Fruit fly (Drosophila melanogaster) whole organism, embryonic: ENCODE results near the gene CG12995.

Experiments
- B-H1 ChIP-seq: fragments of 200-800 bp; sonication (Bioruptor generic); IDR thresholded peaks from 3 replicates; pipeline ENCODE4 v1.3.6; 2022; ENCODE audit warnings: missing biosample characterization, missing genetic modification characterization
- BEAF-32 ChIP-seq: fragments of 200-800 bp; sonication (Bioruptor generic); optimal IDR thresholded peaks from 3 replicates; lab custom pipeline; 2017; ENCODE audit warnings: missing biosample characterization, missing genetic modification characterization, mild to moderate bottlenecking, moderate library complexity, missing genetic modification reagents
- Bdp1 ChIP-seq: fragments of 200-800 bp; sonication (Bioruptor generic); optimal IDR thresholded peaks from 3 replicates; lab custom pipeline; 2016; ENCODE audit warnings: missing biosample characterization, missing genetic modification characterization
- Blimp-1 ChIP-seq: fragments of 200-800 bp; sonication (Bioruptor generic); optimal IDR thresholded peaks from 3 replicates; lab custom pipeline; 2018; ENCODE audit warnings: missing biosample characterization, missing genetic modification characterization, mild to moderate bottlenecking, moderate library complexity, missing genetic modification reagents
- BtbVII ChIP-seq: fragments of 200-800 bp; sonication (Bioruptor generic); optimal IDR thresholded peaks from 3 replicates; lab custom pipeline; 2017; ENCODE audit warnings: missing biosample characterization, mild to moderate bottlenecking, missing genetic modification characterization
- CG10366 ChIP-seq: fragments of 200-800 bp; sonication (Bioruptor generic); IDR thresholded peaks from 2 replicates; pipeline ENCODE4 v1.3.6; 2022; ENCODE audit warnings: missing biosample characterization, missing genetic modification characterization
- CG10654 ChIP-seq: fragments of 200-800 bp; sonication (Bioruptor generic); optimal IDR thresholded peaks from 2 replicates; lab custom pipeline; 2016; ENCODE audit warnings: missing biosample characterization, missing genetic modification characterization
- CG10979 ChIP-seq: fragments of 200-800 bp; sonication (Bioruptor generic); optimal IDR thresholded peaks from 2 replicates; lab custom pipeline; 2018; ENCODE audit warnings: missing biosample characterization, mild to moderate bottlenecking, missing genetic modification characterization, moderate library complexity
- CG11504 ChIP-seq: fragments of 200-800 bp; sonication (Bioruptor generic); optimal IDR thresholded peaks from 3 replicates; lab custom pipeline; 2019; ENCODE audit warnings: missing biosample characterization, mild to moderate bottlenecking, missing genetic modification characterization, moderate library complexity
- CG12155 ChIP-seq: fragments of 200-800 bp; sonication (Bioruptor generic); optimal IDR thresholded peaks from 3 replicates; lab custom pipeline; 2016; ENCODE audit warnings: missing biosample characterization, missing genetic modification characterization
- CG12659 ChIP-seq: fragments of 200-800 bp; sonication (Bioruptor generic); optimal IDR thresholded peaks from 3 replicates; lab custom pipeline; 2017; ENCODE audit warnings: mild to moderate bottlenecking, missing biosample characterization, missing genetic modification reagents, missing genetic modification characterization
- CG15696 ChIP-seq: fragments of 200-800 bp; sonication (Bioruptor generic); optimal IDR thresholded peaks from 2 replicates; lab custom pipeline; 2019; ENCODE audit warnings: missing biosample characterization, mild to moderate bottlenecking, missing genetic modification characterization, moderate library complexity
- CG16863 ChIP-seq: fragments of 200-800 bp; sonication (Bioruptor generic); optimal IDR thresholded peaks from 3 replicates; lab custom pipeline; 2016; ENCODE audit warnings: missing biosample characterization, missing genetic modification characterization
- CG17612 ChIP-seq: fragments of 200-800 bp; sonication (Bioruptor generic); IDR thresholded peaks from 2 replicates; pipeline ENCODE4 v1.3.6; 2022; ENCODE audit warnings: missing biosample characterization, missing genetic modification characterization
- CG1792 ChIP-seq: fragments of 200-800 bp; sonication (Bioruptor generic); optimal IDR thresholded peaks from 2 replicates; lab custom pipeline; 2016; ENCODE audit warnings: missing biosample characterization, missing genetic modification characterization
- CG18011 ChIP-seq: fragments of 200-800 bp; sonication (Bioruptor generic); optimal IDR thresholded peaks from 2 replicates; lab custom pipeline; 2017; ENCODE audit warnings: missing biosample characterization, missing genetic modification characterization, mild to moderate bottlenecking, moderate library complexity, missing genotype
- CG18262 ChIP-seq: fragments of 200-800 bp; optimal IDR thresholded peaks from 3 replicates; lab custom pipeline; 2019; ENCODE audit warnings: missing biosample characterization, mild to moderate bottlenecking, missing genetic modification characterization, moderate library complexity
- CG2678 ChIP-seq: fragments of 200-800 bp; sonication (Bioruptor generic); optimal IDR thresholded peaks from 3 replicates; lab custom pipeline; 2019; ENCODE audit warnings: missing biosample characterization, mild to moderate bottlenecking, missing genetic modification characterization, moderate library complexity
- CG2712 ChIP-seq: fragments of 200-800 bp; optimal IDR thresholded peaks from 3 replicates; lab custom pipeline; 2019; ENCODE audit warnings: missing biosample characterization, mild to moderate bottlenecking, missing genetic modification characterization, moderate library complexity
- CG32532 ChIP-seq: fragments of 200-800 bp; sonication (Bioruptor generic); IDR thresholded peaks from 2 replicates; pipeline ENCODE4 v1.3.6; 2022; ENCODE audit warnings: missing biosample characterization, missing genetic modification characterization
- CG3281 ChIP-seq: fragments of 200-800 bp; sonication (Bioruptor generic); optimal IDR thresholded peaks from 3 replicates; lab custom pipeline; 2017; ENCODE audit warnings: missing biosample characterization, mild to moderate bottlenecking, missing genetic modification characterization
- CG6272 ChIP-seq: fragments of 200-800 bp; sonication (Bioruptor generic); IDR thresholded peaks from 2 replicates; pipeline ENCODE4 v1.3.6; 2022; ENCODE audit warnings: missing biosample characterization, missing genetic modification characterization
- CG7786 ChIP-seq: fragments of 200-800 bp; sonication (Bioruptor generic); optimal IDR thresholded peaks from 2 replicates; lab custom pipeline; 2016; ENCODE audit warnings: missing biosample characterization, missing genetic modification characterization
- Camta ChIP-seq: fragments of 200-800 bp; sonication (Bioruptor generic); optimal IDR thresholded peaks from 2 replicates; lab custom pipeline; 2016; ENCODE audit warnings: missing biosample characterization, missing genetic modification characterization
- CoRest ChIP-seq: fragments of 200-800 bp; sonication (Bioruptor generic); optimal IDR thresholded peaks from 3 replicates; lab custom pipeline; 2018; ENCODE audit warnings: missing biosample characterization, mild to moderate bottlenecking, missing genetic modification characterization, moderate library complexity
- D19A ChIP-seq: fragments of 200-800 bp; optimal IDR thresholded peaks from 3 replicates; lab custom pipeline; 2019; ENCODE audit warnings: missing biosample characterization, mild to moderate bottlenecking, missing genetic modification characterization, moderate library complexity
- Dref ChIP-seq: fragments of 200-800 bp; sonication (Bioruptor generic); IDR thresholded peaks from 2 replicates; pipeline ENCODE4 v1.3.6; 2022; ENCODE audit warnings: missing biosample characterization, missing genetic modification characterization
- HLH3B ChIP-seq: fragments of 200-800 bp; sonication (Bioruptor generic); IDR thresholded peaks from 2 replicates; pipeline ENCODE4 v1.3.6; 2022; ENCODE audit warnings: missing biosample characterization, missing genetic modification characterization
- HLH54F ChIP-seq: fragments of 200-800 bp; sonication (Bioruptor generic); optimal IDR thresholded peaks from 3 replicates; lab custom pipeline; 2016; ENCODE audit warnings: missing biosample characterization, missing genetic modification characterization
- Hr39 ChIP-seq: fragments of >200 bp; optimal IDR thresholded peaks from 2 replicates; lab custom pipeline; 2017
- Hr78 ChIP-seq, 2 experiments: fragments of 200-800 bp in 1 of 2; fragments of >200 bp in 1 of 2; sonication (Bioruptor generic) in 1 of 2; optimal IDR thresholded peaks; 2 replicates each; lab custom pipeline; 2017 to 2019; ENCODE audit warnings: missing biosample characterization in 2 of 2, missing genetic modification characterization in 2 of 2, mild to moderate bottlenecking in 1 of 2, moderate library complexity in 1 of 2
- NFAT ChIP-seq: fragments of 200-800 bp; sonication (Bioruptor generic); IDR thresholded peaks from 2 replicates; pipeline ENCODE4 v1.3.6; 2022; ENCODE audit warnings: missing biosample characterization, missing genetic modification characterization
- NfI ChIP-seq: fragments of 200-800 bp; sonication (Bioruptor generic); optimal IDR thresholded peaks from 3 replicates; lab custom pipeline; 2018; ENCODE audit warnings: missing biosample characterization, mild to moderate bottlenecking, missing genetic modification characterization, moderate library complexity
- Rfx ChIP-seq: fragments of 200-800 bp; sonication (Bioruptor generic); IDR thresholded peaks from 2 replicates; pipeline ENCODE4 v1.3.6; 2022; ENCODE audit warnings: missing biosample characterization, missing genetic modification characterization
- al ChIP-seq: fragments of 200-800 bp; sonication (Bioruptor generic); IDR thresholded peaks from 2 replicates; pipeline ENCODE4 v1.3.6; 2022; ENCODE audit warnings: missing biosample characterization, missing genetic modification characterization
- ash1 ChIP-seq: fragments of 200-800 bp; sonication (Bioruptor generic); optimal IDR thresholded peaks from 2 replicates; lab custom pipeline; 2018; ENCODE audit warnings: missing biosample characterization, mild to moderate bottlenecking, missing genetic modification characterization
- cad ChIP-seq: fragments of >200 bp; optimal IDR thresholded peaks from 2 replicates; lab custom pipeline; 2017; ENCODE audit warnings: missing biosample characterization, missing genetic modification characterization
- dmrt99B ChIP-seq: fragments of 200-800 bp; sonication (Bioruptor generic); optimal IDR thresholded peaks from 2 replicates; lab custom pipeline; 2018; ENCODE audit warnings: missing biosample characterization, mild to moderate bottlenecking, missing genetic modification characterization, moderate library complexity
- gcm2 ChIP-seq: fragments of 200-800 bp; sonication (Bioruptor generic); optimal IDR thresholded peaks from 2 replicates; lab custom pipeline; 2016; ENCODE audit warnings: missing biosample characterization, missing genetic modification characterization
- gro ChIP-seq: fragments of 200-800 bp; sonication (Bioruptor generic); optimal IDR thresholded peaks from 2 replicates; lab custom pipeline; 2016; ENCODE audit warnings: missing biosample characterization, missing genetic modification characterization
- gt ChIP-seq: fragments of 200-800 bp; sonication (Bioruptor generic); IDR thresholded peaks from 2 replicates; pipeline ENCODE4 v1.3.6; 2022; ENCODE audit warnings: missing biosample characterization, missing genetic modification characterization
- her ChIP-seq: fragments of 200-800 bp; sonication (Bioruptor generic); optimal IDR thresholded peaks from 2 replicates; lab custom pipeline; 2016; ENCODE audit warnings: missing biosample characterization, missing genetic modification characterization
- jumu ChIP-seq: fragments of 200-800 bp; sonication (Bioruptor generic); optimal IDR thresholded peaks from 3 replicates; lab custom pipeline; 2016; ENCODE audit warnings: missing biosample characterization, missing genetic modification characterization
- klu ChIP-seq: fragments of 200-800 bp; sonication (Bioruptor generic); IDR thresholded peaks from 2 replicates; pipeline ENCODE4 v1.3.6; 2022; ENCODE audit warnings: missing biosample characterization, missing genetic modification characterization
- lov ChIP-seq, 2 experiments: fragments of 200-800 bp in 1 of 2; fragments of >200 bp in 1 of 2; sonication (Bioruptor generic) in 1 of 2; IDR thresholded peaks in 1 of 2; optimal IDR thresholded peaks in 1 of 2; 2 replicates in 1 of 2; 3 replicates in 1 of 2; pipeline versions ENCODE4 v1.3.6 to Lab custom; 2017 to 2022; ENCODE audit warnings: missing biosample characterization in 1 of 2, missing genetic modification characterization in 1 of 2
- pan ChIP-seq, 4 experiments: fragments of >200 bp in 3 of 4; fragments of 200-800 bp in 1 of 4; sonication (Bioruptor generic) in 1 of 4; optimal IDR thresholded peaks in 3 of 4; IDR thresholded peaks in 1 of 4; 2 replicates each; pipeline versions ENCODE4 v1.3.6 to Lab custom; 2017 to 2022; ENCODE audit warnings: missing biosample characterization in 2 of 4, missing genetic modification characterization in 2 of 4, mixed read lengths in 1 of 4
- phol ChIP-seq: fragments of 200-800 bp; sonication (Bioruptor generic); optimal IDR thresholded peaks from 3 replicates; lab custom pipeline; 2018; ENCODE audit warnings: missing biosample characterization, mild to moderate bottlenecking, missing genetic modification characterization, moderate library complexity
- sens ChIP-seq: fragments of 200-800 bp; sonication (Bioruptor generic); peaks from one replicate; lab custom pipeline; 2016; ENCODE audit warnings: missing biosample characterization, missing genetic modification characterization
- sob ChIP-seq: fragments of 200-800 bp; sonication (Bioruptor generic); IDR thresholded peaks from 2 replicates; pipeline ENCODE4 v1.3.6; 2022; ENCODE audit warnings: missing biosample characterization, missing genetic modification characterization
- tx ChIP-seq: fragments of 200-800 bp; sonication (Bioruptor generic); optimal IDR thresholded peaks from 2 replicates; lab custom pipeline; 2016; ENCODE audit warnings: missing biosample characterization, missing genetic modification characterization

CG12995 gene

dm6 chrX:17176542-17176941, 33.3 kb downstream of the CG12995 start (continued):
- no peak for TF ChIP-seq gt (GFP tag; lab: Robert Waterston, UW)
- peak; percentile 64 for TF ChIP-seq CG10366 (GFP tag; lab: Robert Waterston, UW)
- TF ChIP-seq CG18262 (tag; lab: Kevin White, UChicago), result peak; percentile 45
- no peak for TF ChIP-seq lov (optimal IDR thresholded peaks at IDR 0.05; lab: Kevin White, UChicago)
- peak; percentile 42; the same call in 1 of the 3 replicates for TF ChIP-seq lov (GFP tag; IDR thresholded peaks at IDR 0.05; lab: Robert Waterston, UW)
- TF ChIP-seq CG6272 (GFP tag; lab: Robert Waterston, UW), result peak; percentile 37; the same call in 1 of the 2 replicates
- peak; percentile 25 for TF ChIP-seq CG16863 (GFP tag; lab: Kevin White, UChicago)
- peak; percentile 11 for TF ChIP-seq gcm2 (GFP tag; lab: Kevin White, UChicago)
- TF ChIP-seq Bdp1, result no peak
- peak; percentile 52 for TF ChIP-seq CG2712 (tag; lab: Kevin White, UChicago)
- no peak for TF ChIP-seq CG17612 (GFP tag; lab: Robert Waterston, UW)
- peak; percentile 9 for TF ChIP-seq CG12659
- TF ChIP-seq CG12155 (GFP tag; lab: Kevin White, UChicago), result no peak
- TF ChIP-seq CG10979, result no peak
- TF ChIP-seq CG18011 (GFP tag; lab: Kevin White, UChicago), result no peak
- no peak for TF ChIP-seq Hr39 (lab: Kevin White, UChicago)
- peak; percentile 7 for TF ChIP-seq gro (GFP tag; lab: Kevin White, UChicago)
- no peak for TF ChIP-seq CG15696 (tag; lab: Kevin White, UChicago)
- no peak for TF ChIP-seq CG1792 (GFP tag; lab: Kevin White, UChicago)
- TF ChIP-seq her (GFP tag; lab: Kevin White, UChicago), result peak; percentile 27
- 0 out of 2 replicates have a peak, but pooled peaks have one; percentile 22 for TF ChIP-seq al (GFP tag; lab: Robert Waterston, UW)
- TF ChIP-seq CG32532 (GFP tag; lab: Robert Waterston, UW), result peak; percentile 71
- TF ChIP-seq klu (GFP tag; lab: Robert Waterston, UW), result peak; percentile 40; the same call in 1 of the 2 replicates
- TF ChIP-seq BtbVII (GFP tag; lab: Kevin White, UChicago), result no peak
- TF ChIP-seq Dref (GFP tag; lab: Robert Waterston, UW), result no peak
- peak; percentile 30; the same call in 2 of the 3 replicates for TF ChIP-seq B-H1 (GFP tag; lab: Robert Waterston, UW)
- peak; percentile 65 for TF ChIP-seq CG11504
- peak; percentile 4 for TF ChIP-seq jumu (GFP tag; lab: Kevin White, UChicago)
- peak; percentile 52 for TF ChIP-seq NfI (GFP tag; lab: Kevin White, UChicago)
- peak; percentile 35 for TF ChIP-seq CG7786 (GFP tag; lab: Kevin White, UChicago)
- peak; percentile 6 for TF ChIP-seq tx (GFP tag; lab: Kevin White, UChicago)
- no peak for TF ChIP-seq pan (optimal IDR thresholded peaks at IDR 0.05; lab: Kevin White, UChicago)
- TF ChIP-seq pan (GFP tag; optimal IDR thresholded peaks at IDR 0.05 in 1 of 2, IDR thresholded peaks at IDR 0.05 in 1 of 2), result peak in 1 of 2 experiments; percentile 74
- TF ChIP-seq Blimp-1 (GFP tag; lab: Kevin White, UChicago), result peak; percentile 53
- no peak for TF ChIP-seq Hr78 (GFP tag; optimal IDR thresholded peaks at IDR 0.05; lab: Kevin White, UChicago)
- TF ChIP-seq CG3281 (GFP tag; lab: Kevin White, UChicago), result peak; percentile 27
- peak; percentile 40 for TF ChIP-seq CoRest (tag; lab: Kevin White, UChicago)
- TF ChIP-seq NFAT (GFP tag; lab: Robert Waterston, UW), result peak; percentile 51; the same call in 1 of the 2 replicates
- peak; percentile 79 for TF ChIP-seq Rfx (GFP tag; lab: Robert Waterston, UW)
- TF ChIP-seq Camta, result peak; percentile 48
- TF ChIP-seq D19A (tag; lab: Kevin White, UChicago), result peak; percentile 34
- peak; percentile 68 for TF ChIP-seq dmrt99B (tag; lab: Kevin White, UChicago)
- TF ChIP-seq CG10654 (GFP tag; lab: Kevin White, UChicago), result no peak
- peak; percentile 83 for TF ChIP-seq sens
- peak; percentile 34 for TF ChIP-seq HLH54F (GFP tag; lab: Kevin White, UChicago)
- TF ChIP-seq cad, result no peak
- no peak for TF ChIP-seq BEAF-32
- no peak for TF ChIP-seq ash1
- 0 out of 2 replicates have a peak, but pooled peaks have one; percentile 56 for TF ChIP-seq sob (GFP tag; lab: Robert Waterston, UW)
- TF ChIP-seq HLH3B (GFP tag; lab: Robert Waterston, UW), result peak; percentile 51; the same call in 1 of the 2 replicates
- peak; percentile 35 for TF ChIP-seq phol (tag; lab: Kevin White, UChicago)
- peak; percentile 60 for TF ChIP-seq CG2678 (tag; lab: Kevin White, UChicago)
